Worm (Caenorhabditis elegans): ENCODE results near the gene cox-5A.

- TF ChIP-seq dve-1 (tag; optimal IDR thresholded peaks at IDR 0.05) (no peak), nfya-1 (tag; optimal IDR thresholded peaks at IDR 0.05) (no peak), pha-4 (tag; optimal IDR thresholded peaks at IDR 0.05) (no peak), unc-42 (tag; optimal IDR thresholded peaks at IDR 0.05) (no peak), elt-2 (tag; optimal IDR thresholded peaks at IDR 0.05) (no peak), ama-1 (optimal IDR thresholded peaks at IDR 0.05) (no peak), fkh-10 (GFP tag; optimal IDR thresholded peaks at IDR 0.05) (no peak), unc-55 (GFP tag; optimal IDR thresholded peaks at IDR 0.05) (no peak), nhr-11 (tag; optimal IDR thresholded peaks at IDR 0.05) (no peak), pag-3 (tag; optimal IDR thresholded peaks at IDR 0.05; ENCODE audit: borderline replicate concordance) (no peak)
Measured at ce11 chrIII:12870060-12870696, 35.1 kb upstream of the cox-5A start, which contains the start of gene Y37D8A.6.
